Fruit fly (Drosophila melanogaster) Kc167 (cell line): Measurements from ENCODE around the gene cona.

Source experiments
- Myc ChIP-seq: fragments of >200 bp; optimal IDR thresholded peaks from 2 replicates; lab custom pipeline; 2017; ENCODE audit warnings: missing external identifiers
- Sin3A ChIP-seq: fragments of >200 bp; optimal IDR thresholded peaks from 2 replicates; lab custom pipeline; 2018; ENCODE audit warnings: missing external identifiers
- h ChIP-seq: fragments of >200 bp; optimal IDR thresholded peaks from 3 replicates; lab custom pipeline; 2018; ENCODE audit warnings: missing external identifiers
- insv ChIP-seq: fragments of >200 bp; optimal IDR thresholded peaks from 3 replicates; lab custom pipeline; 2018; ENCODE audit warnings: missing external identifiers
- psq ChIP-seq: fragments of >200 bp; optimal IDR thresholded peaks from 2 replicates; lab custom pipeline; 2017; ENCODE audit warnings: missing external identifiers
- ttk ChIP-seq: sonication (Bioruptor generic); optimal IDR thresholded peaks from 2 replicates; lab custom pipeline; 2017; ENCODE audit warnings: missing external identifiers

Gene cona

dm6 chr3R:18402549-18403429, 17.2 kb downstream of the cona start, which contains the start of the genes Wdr37 and koko:
Gene Wdr37, minus strand, starts transcription at chr3R:18402716.
Gene koko, plus strand, starts transcription at chr3R:18403026.
- TF ChIP-seq h (lab: Kevin White, UChicago) (no peak), psq (lab: Kevin White, UChicago) (no peak), insv (no peak), Myc (lab: Kevin White, UChicago) (no peak), Sin3A (lab: Kevin White, UChicago) (no peak), ttk (lab: Kevin White, UChicago) (no peak)

dm6 chr3R:18404713-18405112, 19.1 kb downstream of the cona start, which contains the start of gene CG7685:
Gene CG7685, plus strand, starts transcription at chr3R:18404940.
- TF ChIP-seq insv (no peak), psq (lab: Kevin White, UChicago) (no peak), ttk (lab: Kevin White, UChicago) (no peak), Myc (lab: Kevin White, UChicago) (no peak), h (lab: Kevin White, UChicago) (no peak), Sin3A (lab: Kevin White, UChicago) (no peak)

dm6 chr3R:18411205-18411749, 25.6 kb downstream of the cona start, which contains the start of gene CG10864:
Gene CG10864, minus strand, starts transcription at chr3R:18411631.
- TF ChIP-seq Myc (lab: Kevin White, UChicago) (no peak), psq (lab: Kevin White, UChicago) (no peak)

dm6 chr3R:18412279-18413214, 26.9 kb downstream of the cona start, which contains the start of gene CG31122:
Gene CG31122, minus strand, starts transcription at chr3R:18412874.
- peak; percentile 64 for TF ChIP-seq psq (lab: Kevin White, UChicago)
- TF ChIP-seq Sin3A (lab: Kevin White, UChicago): no peak
- TF ChIP-seq h (lab: Kevin White, UChicago): no peak
- TF ChIP-seq Myc (lab: Kevin White, UChicago): no peak
- no peak for TF ChIP-seq ttk (lab: Kevin White, UChicago)

dm6 chr3R:18422446-18422845, 36.8 kb downstream of the cona start:
- no peak for TF ChIP-seq Myc (lab: Kevin White, UChicago)
- no peak for TF ChIP-seq Sin3A (lab: Kevin White, UChicago)
- no peak for TF ChIP-seq h (lab: Kevin White, UChicago)
- TF ChIP-seq psq (lab: Kevin White, UChicago): no peak
- no peak for TF ChIP-seq insv
- TF ChIP-seq ttk (lab: Kevin White, UChicago): no peak

- TF ChIP-seq Myc (lab: Kevin White, UChicago): no peak
- TF ChIP-seq Sin3A (lab: Kevin White, UChicago): no peak
- TF ChIP-seq h (lab: Kevin White, UChicago): no peak
- no peak for TF ChIP-seq psq (lab: Kevin White, UChicago)
- no peak for TF ChIP-seq ttk (lab: Kevin White, UChicago)
- TF ChIP-seq insv: no peak
Measured at dm6 chr3R:18423352-18423751, 37.7 kb downstream of the cona start.

dm6 chr3R:18432905-18433304, 47.3 kb downstream of the cona start:
- TF ChIP-seq Myc (lab: Kevin White, UChicago) (no peak), Sin3A (lab: Kevin White, UChicago) (no peak), psq (lab: Kevin White, UChicago) (no peak), h (lab: Kevin White, UChicago) (no peak), insv (no peak), ttk (lab: Kevin White, UChicago) (no peak)
